Worm (Caenorhabditis elegans): ENCODE measurements around the gene gcp-2.1.
A peak's percentile ranks its signal among the peaks of the same experiment; 100 is the strongest.
"Not testable (repeated sequence)": the region's sequence is repeated elsewhere in the genome, so short reads cannot be mapped to it uniquely, and the experiment has no call there.

Gene gcp-2.1

ce11 chrX:301530-301929, at the start of gene gcp-2.1:
Gene gcp-2.1 (plus strand): TSS chrX:301830.
- TF ChIP-seq ttx-3 (tag; optimal IDR thresholded peaks at IDR 0.05): no peak
- TF ChIP-seq hlh-8 (tag; optimal IDR thresholded peaks at IDR 0.05): no peak
- no peak for TF ChIP-seq pat-9 (tag; optimal IDR thresholded peaks at IDR 0.05)

ce11 chrX:271509-271908, 30.1 kb upstream of the gcp-2.1 start:
- TF ChIP-seq ceh-24 (tag; optimal IDR thresholded peaks at IDR 0.05) (no peak), pqm-1 (tag; optimal IDR thresholded peaks at IDR 0.05) (no peak), ceh-30 (tag; optimal IDR thresholded peaks at IDR 0.05) (no peak), ceh-31 (tag; optimal IDR thresholded peaks at IDR 0.05) (no peak), ceh-48 (tag; optimal IDR thresholded peaks at IDR 0.05) (peak; percentile 26)

ce11 chrX:273912-274311, 27.7 kb upstream of the gcp-2.1 start, which contains the start of gene Y108F1.5:
Gene Y108F1.5 (minus strand): TSS chrX:274012.
- not testable (repeated sequence) for TF ChIP-seq tbx-2 (tag; optimal IDR thresholded peaks at IDR 0.05); hlh-30 (tag; optimal IDR thresholded peaks at IDR 0.05; ENCODE audit: insufficient read depth); pag-3 (tag; optimal IDR thresholded peaks at IDR 0.05; ENCODE audit: borderline replicate concordance)

ce11 chrX:286116-286515, 15.5 kb upstream of the gcp-2.1 start, which contains the start of gene Y47C4A.1:
Gene Y47C4A.1 (minus strand): TSS chrX:286216.
- TF ChIP-seq elt-2, pat-9, nfya-1 (tag; optimal IDR thresholded peaks at IDR 0.05): not testable (repeated sequence)

ce11 chrX:295726-296125, 5.9 kb upstream of the gcp-2.1 start:
- TF ChIP-seq ceh-30 (tag; optimal IDR thresholded peaks at IDR 0.05) (no peak), hlh-13 (GFP tag; optimal IDR thresholded peaks at IDR 0.05) (no peak), ceh-48 (tag; optimal IDR thresholded peaks at IDR 0.05) (no peak), unc-55 (GFP tag; optimal IDR thresholded peaks at IDR 0.05) (no peak), hlh-30 (tag; optimal IDR thresholded peaks at IDR 0.05; ENCODE audit: insufficient read depth) (no peak), sox-2 (GFP tag; IDR thresholded peaks at IDR 0.05) (no peak), ceh-2 (tag; optimal IDR thresholded peaks at IDR 0.05) (no peak), dmd-4 (tag; optimal IDR thresholded peaks at IDR 0.05; ENCODE audit: borderline replicate concordance) (no peak), unc-42 (tag; optimal IDR thresholded peaks at IDR 0.05) (no peak), ceh-14 (tag; optimal IDR thresholded peaks at IDR 0.05) (no peak), odd-2 (tag; optimal IDR thresholded peaks at IDR 0.05) (no peak), tbx-2 (tag; optimal IDR thresholded peaks at IDR 0.05) (no peak), pros-1 (tag; optimal IDR thresholded peaks at IDR 0.05) (no peak), nfya-1 (tag; optimal IDR thresholded peaks at IDR 0.05) (no peak)

- no peak for TF ChIP-seq ceh-48 (tag; optimal IDR thresholded peaks at IDR 0.05)
Observed at ce11 chrX:296934-297333, 4.7 kb upstream of the gcp-2.1 start, which contains the start of gene R57.2. Gene R57.2 (plus strand): TSS chrX:297234.

ce11 chrX:299090-299489, 2.5 kb upstream of the gcp-2.1 start:
- TF ChIP-seq hlh-15 (tag; optimal IDR thresholded peaks at IDR 0.05) (no peak), odd-2 (tag; optimal IDR thresholded peaks at IDR 0.05) (no peak), F13H6.1 (tag; optimal IDR thresholded peaks at IDR 0.05) (no peak), nfya-1 (tag; optimal IDR thresholded peaks at IDR 0.05) (no peak), ceh-9 (tag; optimal IDR thresholded peaks at IDR 0.05) (no peak), elt-2 (tag; optimal IDR thresholded peaks at IDR 0.05) (peak; percentile 91), pqm-1 (tag; optimal IDR thresholded peaks at IDR 0.05) (no peak), ref-2 (tag; optimal IDR thresholded peaks at IDR 0.05) (no peak)

ce11 chrX:300250-300649, 1.4 kb upstream of the gcp-2.1 start:
- TF ChIP-seq K09A11.1 (tag; optimal IDR thresholded peaks at IDR 0.05; ENCODE audit: insufficient read depth) (no peak), hlh-8 (tag; optimal IDR thresholded peaks at IDR 0.05) (no peak), ceh-9 (tag; optimal IDR thresholded peaks at IDR 0.05) (no peak), ceh-48 (tag; optimal IDR thresholded peaks at IDR 0.05) (no peak), zip-5 (tag; optimal IDR thresholded peaks at IDR 0.05) (no peak)
